Fruit fly (Drosophila melanogaster) whole organism, embryonic: ENCODE data around the gene APC4.
A peak's percentile ranks its signal among the peaks of the same experiment; 100 is the strongest.

Experiments used
- ATbp ChIP-seq: fragments of 200-800 bp; sonication (Bioruptor generic); optimal IDR thresholded peaks from 2 replicates; lab custom pipeline; 2017; ENCODE audit warnings: missing biosample characterization, mild to moderate bottlenecking, missing genetic modification characterization, missing genetic modification reagents
- Abd-B ChIP-seq: fragments of 200-800 bp; sonication (Bioruptor generic); optimal IDR thresholded peaks from 2 replicates; lab custom pipeline; 2018; ENCODE audit warnings: missing biosample characterization, mild to moderate bottlenecking, missing genetic modification characterization, moderate library complexity
- Antp ChIP-seq: fragments of 200-800 bp; sonication (Bioruptor generic); optimal IDR thresholded peaks from 3 replicates; lab custom pipeline; 2016; ENCODE audit warnings: missing biosample characterization, missing genetic modification characterization
- Bgb ChIP-seq: fragments of 200-800 bp; sonication (Bioruptor generic); IDR thresholded peaks from 2 replicates; pipeline ENCODE4 v1.3.6; 2022; ENCODE audit warnings: missing biosample characterization, missing genetic modification characterization; ENCODE audit not compliant: partially characterized antibody
- CG10431 ChIP-seq: fragments of 200-800 bp; sonication (Bioruptor generic); optimal IDR thresholded peaks from 3 replicates; lab custom pipeline; 2018; ENCODE audit warnings: missing biosample characterization, mild to moderate bottlenecking, missing genetic modification characterization
- CG11695 ChIP-seq: fragments of 200-800 bp; sonication (Bioruptor generic); IDR thresholded peaks from 3 replicates; pipeline ENCODE4 v1.3.6; 2022; ENCODE audit warnings: missing biosample characterization, missing genetic modification characterization
- CG11723 ChIP-seq: fragments of 200-800 bp; sonication (Bioruptor generic); optimal IDR thresholded peaks from 2 replicates; lab custom pipeline; 2017; ENCODE audit warnings: missing biosample characterization, mild to moderate bottlenecking, missing genetic modification characterization
- CG12219 ChIP-seq: fragments of 200-800 bp; sonication (Bioruptor generic); optimal IDR thresholded peaks from 3 replicates; lab custom pipeline; 2018; ENCODE audit warnings: missing biosample characterization, mild to moderate bottlenecking, missing genetic modification characterization
- CG13894 ChIP-seq: fragments of 200-800 bp; sonication (Bioruptor generic); optimal IDR thresholded peaks from 3 replicates; lab custom pipeline; 2018; ENCODE audit warnings: missing biosample characterization, mild to moderate bottlenecking, missing genetic modification characterization, moderate library complexity
- CG14014 ChIP-seq: fragments of 200-800 bp; sonication (Bioruptor generic); IDR thresholded peaks from 2 replicates; pipeline ENCODE4 v1.3.6; 2022; ENCODE audit warnings: missing biosample characterization, missing genetic modification characterization
- CG17568 ChIP-seq: fragments of 200-800 bp; sonication (Bioruptor generic); optimal IDR thresholded peaks from 2 replicates; lab custom pipeline; 2018; ENCODE audit warnings: missing biosample characterization, mild to moderate bottlenecking, missing genetic modification characterization, moderate library complexity
- CG17829 ChIP-seq: fragments of 200-800 bp; optimal IDR thresholded peaks from 2 replicates; lab custom pipeline; 2019; ENCODE audit warnings: missing biosample characterization, mild to moderate bottlenecking, missing genetic modification characterization, moderate library complexity
- CG2199 ChIP-seq: fragments of 200-800 bp; sonication (Bioruptor generic); IDR thresholded peaks from 3 replicates; pipeline ENCODE4 v1.3.6; 2022; ENCODE audit warnings: missing biosample characterization, missing genetic modification characterization
- CG32772 ChIP-seq: fragments of 200-800 bp; sonication (Bioruptor generic); IDR thresholded peaks from 2 replicates; pipeline ENCODE4 v1.3.6; 2022; ENCODE audit warnings: missing biosample characterization, missing genetic modification characterization
- CG3281 ChIP-seq: fragments of 200-800 bp; sonication (Bioruptor generic); optimal IDR thresholded peaks from 3 replicates; lab custom pipeline; 2017; ENCODE audit warnings: missing biosample characterization, mild to moderate bottlenecking, missing genetic modification characterization
- CG6813 ChIP-seq: fragments of 200-800 bp; sonication (Bioruptor generic); optimal IDR thresholded peaks from 2 replicates; lab custom pipeline; 2017; ENCODE audit warnings: missing biosample characterization, missing genetic modification characterization, mild to moderate bottlenecking, moderate library complexity, missing genetic modification reagents
- CG7786 ChIP-seq: fragments of 200-800 bp; sonication (Bioruptor generic); optimal IDR thresholded peaks from 2 replicates; lab custom pipeline; 2016; ENCODE audit warnings: missing biosample characterization, missing genetic modification characterization
- CG8944 ChIP-seq: fragments of 200-800 bp; sonication (Bioruptor generic); optimal IDR thresholded peaks from 3 replicates; lab custom pipeline; 2016; ENCODE audit warnings: missing biosample characterization, missing genetic modification characterization
- Camta ChIP-seq: fragments of 200-800 bp; sonication (Bioruptor generic); optimal IDR thresholded peaks from 2 replicates; lab custom pipeline; 2016; ENCODE audit warnings: missing biosample characterization, missing genetic modification characterization
- Doc2 ChIP-seq: fragments of 200-800 bp; sonication (Bioruptor generic); IDR thresholded peaks from 2 replicates; pipeline ENCODE4 v1.3.6; 2022; ENCODE audit warnings: missing biosample characterization, missing genetic modification characterization
- Elba2 ChIP-seq: fragments of 200-800 bp; sonication (Bioruptor generic); optimal IDR thresholded peaks from 3 replicates; lab custom pipeline; 2016; ENCODE audit warnings: missing biosample characterization, missing genetic modification characterization
- Hr78 ChIP-seq, 2 experiments: fragments of 200-800 bp in 1 of 2; fragments of >200 bp in 1 of 2; sonication (Bioruptor generic) in 1 of 2; optimal IDR thresholded peaks; 2 replicates each; lab custom pipeline; 2017 to 2019; ENCODE audit warnings: missing biosample characterization in 2 of 2, missing genetic modification characterization in 2 of 2, mild to moderate bottlenecking in 1 of 2, moderate library complexity in 1 of 2
- Mad ChIP-seq: fragments of 200-800 bp; sonication (Bioruptor generic); optimal IDR thresholded peaks from 2 replicates; lab custom pipeline; 2016; ENCODE audit warnings: missing biosample characterization, missing genetic modification characterization
- Med ChIP-seq: fragments of 200-800 bp; sonication (Bioruptor generic); peaks from one replicate; lab custom pipeline; 2016; ENCODE audit warnings: missing biosample characterization, missing genetic modification characterization, mild to moderate bottlenecking, inconsistent platforms, moderate library complexity
- NK7.1 ChIP-seq: fragments of 200-800 bp; sonication (Bioruptor generic); optimal IDR thresholded peaks from 3 replicates; lab custom pipeline; 2016; ENCODE audit warnings: missing biosample characterization, missing genetic modification characterization
- NfI ChIP-seq: fragments of 200-800 bp; sonication (Bioruptor generic); optimal IDR thresholded peaks from 3 replicates; lab custom pipeline; 2018; ENCODE audit warnings: missing biosample characterization, mild to moderate bottlenecking, missing genetic modification characterization, moderate library complexity
- Side ChIP-seq: fragments of 200-800 bp; sonication (Bioruptor generic); optimal IDR thresholded peaks from 2 replicates; lab custom pipeline; 2016; ENCODE audit warnings: missing biosample characterization, missing genetic modification characterization
- Taf1 ChIP-seq: fragments of 200-800 bp; sonication (Bioruptor generic); IDR thresholded peaks from 2 replicates; pipeline ENCODE4 v1.3.6; 2022; ENCODE audit warnings: missing biosample characterization, missing genetic modification characterization
- az2 ChIP-seq: fragments of 200-800 bp; sonication (Bioruptor generic); optimal IDR thresholded peaks from 3 replicates; lab custom pipeline; 2016; ENCODE audit warnings: missing biosample characterization, missing genetic modification characterization
- bowl ChIP-seq: fragments of 200-800 bp; sonication (Bioruptor generic); IDR thresholded peaks from 2 replicates; pipeline ENCODE4 v1.3.6; 2022; ENCODE audit warnings: missing biosample characterization, missing genetic modification characterization
- cg ChIP-seq: fragments of 200-800 bp; sonication (Bioruptor generic); optimal IDR thresholded peaks from 3 replicates; lab custom pipeline; 2019; ENCODE audit warnings: missing biosample characterization, mild to moderate bottlenecking, missing genetic modification characterization, moderate library complexity
- chinmo ChIP-seq: fragments of 200-800 bp; sonication (Bioruptor generic); IDR thresholded peaks from 4 replicates; pipeline ENCODE4 v1.3.6; 2022; ENCODE audit warnings: missing biosample characterization, missing genetic modification characterization; ENCODE audit not compliant: partially characterized antibody
- dm ChIP-seq: fragments of 200-800 bp; sonication (Bioruptor generic); optimal IDR thresholded peaks from 3 replicates; lab custom pipeline; 2016; ENCODE audit warnings: missing biosample characterization, missing genetic modification characterization
- dmrt11E ChIP-seq: fragments of 200-800 bp; sonication (Bioruptor generic); optimal IDR thresholded peaks from 3 replicates; lab custom pipeline; 2018; ENCODE audit warnings: missing biosample characterization, mild to moderate bottlenecking, missing genetic modification characterization, moderate library complexity
- dmrt99B ChIP-seq: fragments of 200-800 bp; sonication (Bioruptor generic); optimal IDR thresholded peaks from 2 replicates; lab custom pipeline; 2018; ENCODE audit warnings: missing biosample characterization, mild to moderate bottlenecking, missing genetic modification characterization, moderate library complexity
- ewg ChIP-seq: fragments of 200-800 bp; sonication (Bioruptor generic); optimal IDR thresholded peaks from 3 replicates; lab custom pipeline; 2017; ENCODE audit warnings: mild to moderate bottlenecking, missing biosample characterization, missing genetic modification reagents, missing genetic modification characterization
- hkb ChIP-seq, 2 experiments: fragments of 200-800 bp in 1 of 2; fragments of >200 bp in 1 of 2; sonication (Bioruptor generic) in 1 of 2; IDR thresholded peaks in 1 of 2; optimal IDR thresholded peaks in 1 of 2; 2 replicates each; pipeline versions ENCODE4 v1.3.6 to Lab custom; 2017 to 2022; ENCODE audit warnings: missing biosample characterization in 1 of 2, missing genetic modification characterization in 1 of 2
- insv ChIP-seq, 2 experiments: fragments of 200-800 bp; sonication (Bioruptor generic); optimal IDR thresholded peaks; 3 replicates each; lab custom pipeline; 2016 to 2018; ENCODE audit warnings: missing biosample characterization in 2 of 2, missing genetic modification characterization in 2 of 2
- nau ChIP-seq: fragments of 200-800 bp; sonication (Bioruptor generic); optimal IDR thresholded peaks from 3 replicates; lab custom pipeline; 2017; ENCODE audit warnings: missing biosample characterization, mild to moderate bottlenecking, missing genetic modification characterization, missing genetic modification reagents
- prd ChIP-seq, 3 experiments: fragments of >200 bp in 2 of 3; fragments of 200-800 bp in 1 of 3; sonication (Bioruptor generic) in 1 of 3; optimal IDR thresholded peaks in 2 of 3; IDR thresholded peaks in 1 of 3; 2 replicates in 2 of 3; 3 replicates in 1 of 3; pipeline versions ENCODE4 v1.3.6 to Lab custom; 2017 to 2022; ENCODE audit warnings: missing biosample characterization in 1 of 3, missing genetic modification characterization in 1 of 3
- ro ChIP-seq: fragments of 200-800 bp; sonication (Bioruptor generic); IDR thresholded peaks from 2 replicates; pipeline ENCODE4 v1.3.6; 2022; ENCODE audit warnings: missing biosample characterization, missing genetic modification characterization
- row ChIP-seq: fragments of 200-800 bp; sonication (Bioruptor generic); IDR thresholded peaks from 3 replicates; pipeline ENCODE4 v1.3.6; 2022; ENCODE audit warnings: missing biosample characterization, missing genetic modification characterization
- run ChIP-seq: fragments of 200-800 bp; sonication (Bioruptor generic); optimal IDR thresholded peaks from 3 replicates; lab custom pipeline; 2018; ENCODE audit warnings: missing biosample characterization, mild to moderate bottlenecking, missing genetic modification characterization
- sens ChIP-seq: fragments of 200-800 bp; sonication (Bioruptor generic); peaks from one replicate; lab custom pipeline; 2016; ENCODE audit warnings: missing biosample characterization, missing genetic modification characterization
- stc ChIP-seq: fragments of 200-800 bp; sonication (Bioruptor generic); IDR thresholded peaks from 2 replicates; pipeline ENCODE4 v1.3.6; 2022; ENCODE audit warnings: missing biosample characterization, missing genetic modification characterization
- trem ChIP-seq: fragments of 200-800 bp; optimal IDR thresholded peaks from 3 replicates; lab custom pipeline; 2019; ENCODE audit warnings: missing biosample characterization, mild to moderate bottlenecking, missing genetic modification characterization, moderate library complexity
- zen ChIP-seq: fragments of 200-800 bp; sonication (Bioruptor generic); optimal IDR thresholded peaks from 3 replicates; lab custom pipeline; 2018; ENCODE audit warnings: missing biosample characterization, mild to moderate bottlenecking, missing genetic modification characterization, moderate library complexity

The APC4 gene

dm6 chrX:9117831-9118230 lies 35.1 kb downstream of the APC4 start:
- TF ChIP-seq CG13894 (tag; lab: Kevin White, UChicago) (peak; percentile 50), Antp (GFP tag; lab: Kevin White, UChicago) (no peak), CG17568 (GFP tag; lab: Kevin White, UChicago) (no peak), zen (tag; lab: Kevin White, UChicago) (peak; percentile 4), insv (GFP tag; optimal IDR thresholded peaks at IDR 0.05; lab: Kevin White, UChicago) (peak; percentile 49 to 96), Elba2 (GFP tag; lab: Kevin White, UChicago) (peak; percentile 30), row (GFP tag; lab: Robert Waterston, UW) (0 out of 3 replicates have a peak, but pooled peaks have one; percentile 2), ewg (GFP tag; lab: Kevin White, UChicago) (no peak), sens (peak; percentile 61)

- no peak for TF ChIP-seq dmrt11E (tag; lab: Kevin White, UChicago)
- 0 out of 3 replicates have a peak, but pooled peaks have one; percentile 43 for TF ChIP-seq CG11695 (GFP tag; lab: Robert Waterston, UW)
- peak; percentile 59 for TF ChIP-seq cg (GFP tag; lab: Kevin White, UChicago)
- no peak for TF ChIP-seq ro (GFP tag; lab: Robert Waterston, UW)
- TF ChIP-seq CG7786, result no peak
- TF ChIP-seq hkb (optimal IDR thresholded peaks at IDR 0.05; lab: Kevin White, UChicago), result no peak
- peak; percentile 64 for TF ChIP-seq hkb (GFP tag; IDR thresholded peaks at IDR 0.05; lab: Robert Waterston, UW)
- no peak for TF ChIP-seq run
- peak; percentile 38 for TF ChIP-seq Camta (GFP tag; lab: Kevin White, UChicago)
- peak; percentile 17 for TF ChIP-seq CG12219
- TF ChIP-seq az2 (GFP tag; lab: Kevin White, UChicago), result no peak
- TF ChIP-seq chinmo, result 0 out of 4 replicates have a peak, but pooled peaks have one; percentile 49
- no peak for TF ChIP-seq CG8944
- TF ChIP-seq ATbp (GFP tag; lab: Kevin White, UChicago), result no peak
- no peak for TF ChIP-seq bowl (GFP tag; lab: Robert Waterston, UW)
- TF ChIP-seq zen (tag; lab: Kevin White, UChicago), result no peak
- TF ChIP-seq trem (tag; lab: Kevin White, UChicago), result peak; percentile 29
- TF ChIP-seq Doc2, result no peak
- no peak for TF ChIP-seq CG10431 (GFP tag; lab: Kevin White, UChicago)
- no peak for TF ChIP-seq NfI (GFP tag; lab: Kevin White, UChicago)
- no peak for TF ChIP-seq CG11723 (GFP tag; lab: Kevin White, UChicago)
- no peak for TF ChIP-seq Hr78 (GFP tag; optimal IDR thresholded peaks at IDR 0.05; lab: Kevin White, UChicago)
- TF ChIP-seq Med (GFP tag; lab: Kevin White, UChicago), result peak; percentile 58
- TF ChIP-seq dmrt99B (tag; lab: Kevin White, UChicago), result peak; percentile 76
- TF ChIP-seq Abd-B (GFP tag; lab: Kevin White, UChicago), result peak; percentile 47
- peak; percentile 20 for TF ChIP-seq NK7.1 (GFP tag; lab: Kevin White, UChicago)
- TF ChIP-seq CG2199, result no peak
- no peak for TF ChIP-seq prd (optimal IDR thresholded peaks at IDR 0.05; lab: Kevin White, UChicago)
- TF ChIP-seq prd (GFP tag; IDR thresholded peaks at IDR 0.05; lab: Robert Waterston, UW), result peak; percentile 27; the same call in 2 of the 3 replicates
- peak; percentile 49 for TF ChIP-seq nau (GFP tag; lab: Kevin White, UChicago)
- TF ChIP-seq Bgb (GFP tag; lab: Robert Waterston, UW), result no peak
- no peak for TF ChIP-seq Mad
- TF ChIP-seq CG17829 (tag; lab: Kevin White, UChicago), result peak; percentile 22
- no peak for TF ChIP-seq Side
- no peak for TF ChIP-seq stc (GFP tag; lab: Robert Waterston, UW)
- TF ChIP-seq CG6813 (GFP tag; lab: Kevin White, UChicago), result peak; percentile 14
- TF ChIP-seq CG3281 (GFP tag; lab: Kevin White, UChicago), result peak; percentile 57
- TF ChIP-seq Taf1 (GFP tag; lab: Robert Waterston, UW), result no peak
- TF ChIP-seq dm, result no peak
- no peak for TF ChIP-seq CG32772
- TF ChIP-seq CG14014, result no peak
These were observed 36.4 kb downstream of the APC4 start for dm6 chrX:9118961-9119633.
